Fruit fly (Drosophila melanogaster) whole organism, embryonic: ENCODE results near the gene CG15506.

Experiments
- Abd-B ChIP-seq: fragments of 200-800 bp; sonication (Bioruptor generic); optimal IDR thresholded peaks from 2 replicates; lab custom pipeline; 2018; ENCODE audit warnings: missing biosample characterization, mild to moderate bottlenecking, missing genetic modification characterization, moderate library complexity
- CG10321 ChIP-seq: fragments of 200-800 bp; sonication (Bioruptor generic); IDR thresholded peaks from 2 replicates; pipeline ENCODE4 v1.3.6; 2022; ENCODE audit warnings: missing biosample characterization, missing genetic modification characterization
- CG11560 ChIP-seq: fragments of 200-800 bp; sonication (Bioruptor generic); IDR thresholded peaks from 3 replicates; pipeline ENCODE4 v1.3.6; 2022; ENCODE audit warnings: missing biosample characterization, missing genetic modification characterization
- CG11723 ChIP-seq: fragments of 200-800 bp; sonication (Bioruptor generic); optimal IDR thresholded peaks from 2 replicates; lab custom pipeline; 2017; ENCODE audit warnings: missing biosample characterization, mild to moderate bottlenecking, missing genetic modification characterization
- CG12071 ChIP-seq: fragments of 200-800 bp; sonication (Bioruptor generic); optimal IDR thresholded peaks from 3 replicates; lab custom pipeline; 2018; ENCODE audit warnings: missing biosample characterization, mild to moderate bottlenecking, missing genetic modification characterization
- CG13123 ChIP-seq: fragments of 200-800 bp; sonication (Bioruptor generic); optimal IDR thresholded peaks from 2 replicates; lab custom pipeline; 2016; ENCODE audit warnings: missing biosample characterization, missing genetic modification characterization
- CG13296 ChIP-seq: fragments of 200-800 bp; sonication (Bioruptor generic); optimal IDR thresholded peaks from 3 replicates; lab custom pipeline; 2018; ENCODE audit warnings: missing biosample characterization, mild to moderate bottlenecking, missing genetic modification characterization
- CG13775 ChIP-seq: fragments of 200-800 bp; sonication (Bioruptor generic); optimal IDR thresholded peaks from 3 replicates; lab custom pipeline; 2017; ENCODE audit warnings: missing biosample characterization, mild to moderate bottlenecking, missing genetic modification characterization
- CG14014 ChIP-seq: fragments of 200-800 bp; sonication (Bioruptor generic); IDR thresholded peaks from 2 replicates; pipeline ENCODE4 v1.3.6; 2022; ENCODE audit warnings: missing biosample characterization, missing genetic modification characterization
- CG17359 ChIP-seq: fragments of 200-800 bp; sonication (Bioruptor generic); optimal IDR thresholded peaks from 3 replicates; lab custom pipeline; 2018; ENCODE audit warnings: missing biosample characterization, mild to moderate bottlenecking, missing genetic modification characterization, moderate library complexity
- CG31441 ChIP-seq: fragments of 200-800 bp; sonication (Bioruptor generic); IDR thresholded peaks from 2 replicates; pipeline ENCODE4 v1.3.6; 2022; ENCODE audit warnings: missing biosample characterization, missing genetic modification characterization
- CG3838 ChIP-seq: fragments of 200-800 bp; sonication (Bioruptor generic); optimal IDR thresholded peaks from 3 replicates; lab custom pipeline; 2016; ENCODE audit warnings: missing biosample characterization, missing genetic modification characterization
- CG3995 ChIP-seq: fragments of 200-800 bp; sonication (Bioruptor generic); optimal IDR thresholded peaks from 3 replicates; lab custom pipeline; 2016; ENCODE audit warnings: missing biosample characterization, missing genetic modification characterization
- CG4328 ChIP-seq: fragments of 200-800 bp; sonication (Bioruptor generic); optimal IDR thresholded peaks from 3 replicates; lab custom pipeline; 2017; ENCODE audit warnings: missing biosample characterization, missing genetic modification reagents, missing genetic modification characterization
- CG43689 ChIP-seq: fragments of 200-800 bp; sonication (Bioruptor generic); IDR thresholded peaks from 2 replicates; pipeline ENCODE4 v1.3.6; 2022; ENCODE audit warnings: missing biosample characterization, missing genetic modification characterization
- CG8281 ChIP-seq: fragments of 200-800 bp; sonication (Bioruptor generic); optimal IDR thresholded peaks from 2 replicates; lab custom pipeline; 2018; ENCODE audit warnings: missing biosample characterization, mild to moderate bottlenecking, missing genetic modification characterization, moderate library complexity
- Chrac-16 ChIP-seq: fragments of 200-800 bp; sonication (Bioruptor generic); optimal IDR thresholded peaks from 3 replicates; lab custom pipeline; 2016; ENCODE audit warnings: missing biosample characterization, missing genetic modification characterization
- Dip2 ChIP-seq: fragments of 200-800 bp; sonication (Bioruptor generic); IDR thresholded peaks from 2 replicates; pipeline ENCODE4 v1.3.6; 2022; ENCODE audit warnings: missing biosample characterization, missing genetic modification characterization
- Dip3 ChIP-seq: fragments of 200-800 bp; sonication (Bioruptor generic); optimal IDR thresholded peaks from 3 replicates; lab custom pipeline; 2016; ENCODE audit warnings: missing biosample characterization, missing genetic modification characterization
- Drgx ChIP-seq: fragments of 200-800 bp; sonication (Bioruptor generic); IDR thresholded peaks from 2 replicates; pipeline ENCODE4 v1.3.6; 2022; ENCODE audit warnings: missing biosample characterization, missing genetic modification characterization
- H15 ChIP-seq: fragments of 200-800 bp; sonication (Bioruptor generic); IDR thresholded peaks from 3 replicates; pipeline ENCODE4 v1.3.6; 2022; ENCODE audit warnings: missing biosample characterization, missing genetic modification characterization
- Hmr ChIP-seq: fragments of 200-800 bp; sonication (Bioruptor generic); optimal IDR thresholded peaks from 3 replicates; lab custom pipeline; 2017; ENCODE audit warnings: mild to moderate bottlenecking, missing biosample characterization, missing genetic modification reagents, missing genetic modification characterization
- Mes4 ChIP-seq: fragments of 200-800 bp; sonication (Bioruptor generic); optimal IDR thresholded peaks from 2 replicates; lab custom pipeline; 2016; ENCODE audit warnings: missing biosample characterization, missing genetic modification characterization
- Pdp1 ChIP-seq, 2 experiments: fragments of 200-800 bp; sonication (Bioruptor generic); optimal IDR thresholded peaks; 3 replicates each; lab custom pipeline; 2016; ENCODE audit warnings: missing biosample characterization in 2 of 2, missing genetic modification characterization in 2 of 2, mild to moderate bottlenecking in 1 of 2, moderate library complexity in 1 of 2
- Sox100B ChIP-seq: fragments of 200-800 bp; sonication (Bioruptor generic); optimal IDR thresholded peaks from 3 replicates; lab custom pipeline; 2018; ENCODE audit warnings: missing biosample characterization, mild to moderate bottlenecking, missing genetic modification characterization
- Taf1 ChIP-seq: fragments of 200-800 bp; sonication (Bioruptor generic); IDR thresholded peaks from 2 replicates; pipeline ENCODE4 v1.3.6; 2022; ENCODE audit warnings: missing biosample characterization, missing genetic modification characterization
- az2 ChIP-seq: fragments of 200-800 bp; sonication (Bioruptor generic); optimal IDR thresholded peaks from 3 replicates; lab custom pipeline; 2016; ENCODE audit warnings: missing biosample characterization, missing genetic modification characterization
- cad ChIP-seq: fragments of >200 bp; optimal IDR thresholded peaks from 2 replicates; lab custom pipeline; 2017; ENCODE audit warnings: missing biosample characterization, missing genetic modification characterization
- chinmo ChIP-seq: fragments of 200-800 bp; sonication (Bioruptor generic); IDR thresholded peaks from 4 replicates; pipeline ENCODE4 v1.3.6; 2022; ENCODE audit warnings: missing biosample characterization, missing genetic modification characterization; ENCODE audit not compliant: partially characterized antibody
- dan ChIP-seq: fragments of 200-800 bp; sonication (Bioruptor generic); IDR thresholded peaks from 2 replicates; pipeline ENCODE4 v1.3.6; 2022; ENCODE audit warnings: missing biosample characterization, missing genetic modification characterization
- dysf ChIP-seq: fragments of 200-800 bp; sonication (Bioruptor generic); IDR thresholded peaks from 3 replicates; pipeline ENCODE4 v1.3.6; 2022; ENCODE audit warnings: missing biosample characterization, missing genetic modification characterization
- ems ChIP-seq: fragments of 200-800 bp; sonication (Bioruptor generic); optimal IDR thresholded peaks from 3 replicates; lab custom pipeline; 2016; ENCODE audit warnings: missing biosample characterization, missing genetic modification characterization
- fd102C ChIP-seq: fragments of 200-800 bp; sonication (Bioruptor generic); optimal IDR thresholded peaks from 2 replicates; lab custom pipeline; 2018; ENCODE audit warnings: missing biosample characterization, mild to moderate bottlenecking, missing genetic modification characterization, moderate library complexity
- jumu ChIP-seq: fragments of 200-800 bp; sonication (Bioruptor generic); optimal IDR thresholded peaks from 3 replicates; lab custom pipeline; 2016; ENCODE audit warnings: missing biosample characterization, missing genetic modification characterization
- kni ChIP-seq: fragments of 200-800 bp; sonication (Bioruptor generic); optimal IDR thresholded peaks from 3 replicates; lab custom pipeline; 2017; ENCODE audit warnings: mild to moderate bottlenecking, missing biosample characterization, missing genetic modification reagents, missing genetic modification characterization
- lov ChIP-seq, 2 experiments: fragments of 200-800 bp in 1 of 2; fragments of >200 bp in 1 of 2; sonication (Bioruptor generic) in 1 of 2; IDR thresholded peaks in 1 of 2; optimal IDR thresholded peaks in 1 of 2; 2 replicates in 1 of 2; 3 replicates in 1 of 2; pipeline versions ENCODE4 v1.3.6 to Lab custom; 2017 to 2022; ENCODE audit warnings: missing biosample characterization in 1 of 2, missing genetic modification characterization in 1 of 2
- pb ChIP-seq: fragments of 200-800 bp; sonication (Bioruptor generic); optimal IDR thresholded peaks from 3 replicates; lab custom pipeline; 2016; ENCODE audit warnings: missing biosample characterization, missing genetic modification characterization
- pfk ChIP-seq: fragments of 200-800 bp; sonication (Bioruptor generic); optimal IDR thresholded peaks from 2 replicates; lab custom pipeline; 2018; ENCODE audit warnings: missing biosample characterization, mild to moderate bottlenecking, missing genetic modification characterization, moderate library complexity
- pho ChIP-seq: fragments of 200-800 bp; sonication (Bioruptor generic); optimal IDR thresholded peaks from 2 replicates; lab custom pipeline; 2016; ENCODE audit warnings: missing biosample characterization, missing genetic modification characterization
- phol ChIP-seq: fragments of 200-800 bp; sonication (Bioruptor generic); optimal IDR thresholded peaks from 3 replicates; lab custom pipeline; 2018; ENCODE audit warnings: missing biosample characterization, mild to moderate bottlenecking, missing genetic modification characterization, moderate library complexity
- scrt ChIP-seq: fragments of 200-800 bp; sonication (Bioruptor generic); optimal IDR thresholded peaks from 2 replicates; lab custom pipeline; 2018; ENCODE audit warnings: missing biosample characterization, mild to moderate bottlenecking, missing genetic modification characterization, moderate library complexity
- sens ChIP-seq: fragments of 200-800 bp; sonication (Bioruptor generic); peaks from one replicate; lab custom pipeline; 2016; ENCODE audit warnings: missing biosample characterization, missing genetic modification characterization
- shn ChIP-seq: fragments of 200-800 bp; sonication (Bioruptor generic); optimal IDR thresholded peaks from 3 replicates; lab custom pipeline; 2016; ENCODE audit warnings: missing biosample characterization, missing genetic modification characterization
- sima ChIP-seq: fragments of 200-800 bp; sonication (Bioruptor generic); optimal IDR thresholded peaks from 2 replicates; lab custom pipeline; 2016; ENCODE audit warnings: missing biosample characterization, missing genetic modification characterization
- slp2 ChIP-seq: fragments of 200-800 bp; sonication (Bioruptor generic); optimal IDR thresholded peaks from 2 replicates; lab custom pipeline; 2016; ENCODE audit warnings: missing biosample characterization, missing genetic modification characterization
- sna ChIP-seq: fragments of 200-800 bp; sonication (Bioruptor generic); IDR thresholded peaks from 2 replicates; pipeline ENCODE4 v1.3.6; 2022; ENCODE audit warnings: missing biosample characterization, missing genetic modification characterization; ENCODE audit not compliant: partially characterized antibody
- sob ChIP-seq: fragments of 200-800 bp; sonication (Bioruptor generic); IDR thresholded peaks from 2 replicates; pipeline ENCODE4 v1.3.6; 2022; ENCODE audit warnings: missing biosample characterization, missing genetic modification characterization
- tin ChIP-seq: fragments of 200-800 bp; sonication (Bioruptor generic); optimal IDR thresholded peaks from 3 replicates; lab custom pipeline; 2016; ENCODE audit warnings: missing biosample characterization, missing genetic modification characterization
- trem ChIP-seq: fragments of 200-800 bp; optimal IDR thresholded peaks from 3 replicates; lab custom pipeline; 2019; ENCODE audit warnings: missing biosample characterization, mild to moderate bottlenecking, missing genetic modification characterization, moderate library complexity
- trh ChIP-seq: fragments of 200-800 bp; sonication (Bioruptor generic); optimal IDR thresholded peaks from 2 replicates; lab custom pipeline; 2016; ENCODE audit warnings: missing biosample characterization, missing genetic modification characterization
- tx ChIP-seq: fragments of 200-800 bp; sonication (Bioruptor generic); optimal IDR thresholded peaks from 2 replicates; lab custom pipeline; 2016; ENCODE audit warnings: missing biosample characterization, missing genetic modification characterization
- wdn ChIP-seq: fragments of 200-800 bp; sonication (Bioruptor generic); IDR thresholded peaks from 2 replicates; pipeline ENCODE4 v1.3.6; 2022; ENCODE audit warnings: missing biosample characterization, missing genetic modification characterization

CG15506 gene

DNA sequence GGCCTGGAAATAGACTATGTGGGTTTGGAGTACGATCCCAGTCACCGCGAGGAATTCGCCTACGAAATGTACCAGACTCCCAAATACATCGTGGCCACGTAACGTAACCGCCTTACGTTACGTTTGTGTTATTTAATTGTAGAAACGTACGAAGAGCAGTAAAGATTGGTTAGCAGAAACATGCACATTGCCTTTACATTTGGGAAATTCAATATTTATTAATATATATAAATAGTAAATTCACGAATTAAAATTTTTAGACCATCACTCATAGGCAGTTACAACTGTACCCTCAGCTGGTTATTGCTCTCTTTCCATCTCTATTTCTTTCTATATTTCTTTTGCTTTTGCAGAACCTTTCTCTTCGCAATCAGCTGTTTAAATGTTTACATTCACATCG, 19.4 kb downstream of the CG15506 start, which contains the start of gene Gnpnat (continued):
- TF ChIP-seq sima (GFP tag; lab: Kevin White, UChicago) (no peak), Pdp1 (GFP tag; optimal IDR thresholded peaks at IDR 0.05; lab: Kevin White, UChicago) (peak; percentile 17 to 32), dan (GFP tag; lab: Robert Waterston, UW) (no peak), CG14014 (no peak), CG31441 (GFP tag; lab: Robert Waterston, UW) (no peak), CG13123 (GFP tag; lab: Kevin White, UChicago) (no peak), chinmo (GFP tag; lab: Robert Waterston, UW) (no peak), sna (GFP tag; lab: Robert Waterston, UW) (no peak), H15 (GFP tag; lab: Robert Waterston, UW) (no peak), phol (tag; lab: Kevin White, UChicago) (peak; percentile 63), Dip2 (GFP tag; lab: Robert Waterston, UW) (no peak), CG11723 (GFP tag; lab: Kevin White, UChicago) (no peak), scrt (GFP tag; lab: Kevin White, UChicago) (peak; percentile 26), az2 (GFP tag; lab: Kevin White, UChicago) (peak; percentile 25), Mes4 (GFP tag; lab: Kevin White, UChicago) (no peak), CG3995 (GFP tag; lab: Kevin White, UChicago) (no peak), Drgx (no peak), kni (GFP tag; lab: Kevin White, UChicago) (no peak), cad (GFP tag; lab: Kevin White, UChicago) (no peak), lov (optimal IDR thresholded peaks at IDR 0.05; lab: Kevin White, UChicago) (no peak), lov (GFP tag; IDR thresholded peaks at IDR 0.05; lab: Robert Waterston, UW) (no peak), pho (GFP tag; lab: Kevin White, UChicago) (no peak), Chrac-16 (GFP tag; lab: Kevin White, UChicago) (peak; percentile 5), Sox100B (GFP tag; lab: Kevin White, UChicago) (no peak), CG10321 (GFP tag; lab: Robert Waterston, UW) (no peak), Abd-B (peak; percentile 23), slp2 (no peak), tx (no peak), sens (GFP tag; lab: Kevin White, UChicago) (peak; percentile 80), pfk (no peak), dysf (GFP tag; lab: Robert Waterston, UW) (no peak), fd102C (GFP tag; lab: Kevin White, UChicago) (no peak), wdn (GFP tag; lab: Robert Waterston, UW) (no peak), tin (GFP tag; lab: Kevin White, UChicago) (peak; percentile 19), jumu (GFP tag; lab: Kevin White, UChicago) (peak; percentile 12), ems (GFP tag; lab: Kevin White, UChicago) (no peak), Taf1 (GFP tag; lab: Robert Waterston, UW) (no peak), Hmr (GFP tag; lab: Kevin White, UChicago) (peak; percentile 74), CG13296 (GFP tag; lab: Kevin White, UChicago) (peak; percentile 50), CG17359 (peak; percentile 73), CG3838 (no peak), trh (GFP tag; lab: Kevin White, UChicago) (no peak), CG13775 (GFP tag; lab: Kevin White, UChicago) (peak; percentile 52), CG43689 (GFP tag; lab: Robert Waterston, UW) (no peak), trem (tag; lab: Kevin White, UChicago) (peak; percentile 42), CG11560 (tag; lab: Robert Waterston, UW) (no peak), CG4328 (GFP tag; lab: Kevin White, UChicago) (no peak), Dip3 (GFP tag; lab: Kevin White, UChicago) (no peak), sob (no peak), pb (no peak), CG12071 (GFP tag; lab: Kevin White, UChicago) (no peak), CG8281 (tag; lab: Kevin White, UChicago) (no peak), shn (GFP tag; lab: Kevin White, UChicago) (no peak)
